Worm (Caenorhabditis elegans) whole organism, young adult: Measurements from ENCODE around the gene F25E5.8.

Source experiments
- B0035.1 ChIP-seq: sonication (generic microtip); optimal IDR thresholded peaks from 2 replicates; lab custom pipeline; 2016; ENCODE audit warnings: missing genetic modification characterization, mild to moderate bottlenecking, missing compliant biosample characterization, missing genotype, missing genetic modification reagents
- F10E7.11 ChIP-seq: sonication (generic microtip); optimal IDR thresholded peaks from 2 replicates; lab custom pipeline; 2017; ENCODE audit warnings: mild to moderate bottlenecking, missing genetic modification characterization, moderate library complexity, missing compliant biosample characterization
- F33H1.4 ChIP-seq: fragments of 200-800 bp; sonication (Bioruptor generic); IDR thresholded peaks from 2 replicates; pipeline ENCODE4 v1.3.6; 2022; ENCODE audit warnings: missing genetic modification reagents, missing genetic modification characterization, missing compliant biosample characterization
- F37B4.10 ChIP-seq: fragments of 200-800 bp; sonication (Bioruptor generic); IDR thresholded peaks from 2 replicates; pipeline ENCODE4 v1.3.6; 2022; ENCODE audit warnings: missing genetic modification characterization, missing compliant biosample characterization
- F49E8.2 ChIP-seq: sonication (generic microtip); optimal IDR thresholded peaks from 3 replicates; lab custom pipeline; 2017; ENCODE audit warnings: missing genetic modification characterization, mild to moderate bottlenecking, missing compliant biosample characterization, antibody characterized with exemption, moderate library complexity; ENCODE audit not compliant: insufficient read depth
- F52B5.7 ChIP-seq: sonication (generic microtip); optimal IDR thresholded peaks from 2 replicates; lab custom pipeline; 2016; ENCODE audit warnings: mild to moderate bottlenecking, missing genetic modification characterization, missing compliant biosample characterization
- F57A8.1 ChIP-seq: fragments of 200-800 bp; sonication (Bioruptor generic); optimal IDR thresholded peaks from 2 replicates; lab custom pipeline; 2018; ENCODE audit warnings: mild to moderate bottlenecking, missing genetic modification characterization, moderate library complexity, missing compliant biosample characterization
- F57C9.4 ChIP-seq: sonication (generic microtip); optimal IDR thresholded peaks from 2 replicates; lab custom pipeline; 2017; ENCODE audit warnings: mild to moderate bottlenecking, missing genetic modification characterization, missing compliant biosample characterization
- K11D2.4 ChIP-seq: fragments of 200-800 bp; sonication (Bioruptor generic); IDR thresholded peaks from 2 replicates; pipeline ENCODE4 v1.3.6; 2022; ENCODE audit warnings: missing genetic modification reagents, missing genetic modification characterization, missing compliant biosample characterization
- T07F8.4 ChIP-seq: sonication (generic microtip); optimal IDR thresholded peaks from 2 replicates; lab custom pipeline; 2016; ENCODE audit warnings: mild to moderate bottlenecking, missing genetic modification characterization, moderate library complexity, missing compliant biosample characterization
- Y53G8AR.9 ChIP-seq: fragments of 200-800 bp; sonication (Bioruptor generic); conservative IDR thresholded peaks from 2 replicates; pipeline ENCODE4 v1.3.6; 2022; ENCODE audit warnings: missing genetic modification reagents, missing genetic modification characterization, missing compliant biosample characterization
- Y56A3A.18 ChIP-seq: fragments of 200-800 bp; sonication (Bioruptor generic); IDR thresholded peaks from 2 replicates; pipeline ENCODE4 v1.3.6; 2022; ENCODE audit warnings: missing genetic modification reagents, missing genetic modification characterization, missing compliant biosample characterization
- Y95B8A.8 ChIP-seq: fragments of 200-800 bp; sonication (Bioruptor generic); IDR thresholded peaks from 2 replicates; pipeline ENCODE4 v1.3.6; 2022; ENCODE audit warnings: missing genetic modification reagents, missing genetic modification characterization, missing compliant biosample characterization
- ZK185.1 ChIP-seq: sonication (generic microtip); optimal IDR thresholded peaks from 2 replicates; lab custom pipeline; 2016; ENCODE audit warnings: mild to moderate bottlenecking, missing genetic modification characterization, missing compliant biosample characterization; ENCODE audit not compliant: poor library complexity, severe bottlenecking
- ama-1 ChIP-seq, 3 experiments: fragments of 150-350 bp in 1 of 3; sonication (generic microtip) in 2 of 3; optimal IDR thresholded peaks; 2 replicates each; lab custom pipeline; 2014 to 2018; ENCODE audit warnings: missing biosample characterization in 2 of 3, missing genetic modification characterization in 2 of 3, missing genetic modification reagents in 2 of 3
- aptf-3 ChIP-seq: fragments of 200-800 bp; sonication (Bioruptor generic); IDR thresholded peaks from 2 replicates; pipeline ENCODE4 v1.3.6; 2022; ENCODE audit warnings: missing genetic modification characterization, missing compliant biosample characterization
- attf-3 ChIP-seq: fragments of 200-800 bp; sonication (Bioruptor generic); conservative IDR thresholded peaks from 2 replicates; pipeline ENCODE4 v1.3.6; 2022; ENCODE audit warnings: missing genetic modification reagents, missing genetic modification characterization, missing compliant biosample characterization
- attf-5 ChIP-seq: fragments of 200-800 bp; sonication (Bioruptor generic); optimal IDR thresholded peaks from 2 replicates; lab custom pipeline; 2018; ENCODE audit warnings: mild to moderate bottlenecking, missing genetic modification characterization, missing compliant biosample characterization
- bed-1 ChIP-seq: fragments of 200-800 bp; sonication (Bioruptor generic); IDR thresholded peaks from 2 replicates; pipeline ENCODE4 v1.3.6; 2022; ENCODE audit warnings: missing genetic modification reagents, missing genetic modification characterization, missing compliant biosample characterization
- bed-2 ChIP-seq: fragments of 200-800 bp; sonication (Bioruptor generic); IDR thresholded peaks from 2 replicates; pipeline ENCODE4 v1.3.6; 2022; ENCODE audit warnings: missing genetic modification reagents, missing genetic modification characterization, missing compliant biosample characterization
- ccch-3 ChIP-seq: fragments of 200-800 bp; sonication (Bioruptor generic); optimal IDR thresholded peaks from 2 replicates; lab custom pipeline; 2018; ENCODE audit warnings: mild to moderate bottlenecking, missing genetic modification characterization, missing compliant biosample characterization
- cebp-2 ChIP-seq: fragments of 200-800 bp; sonication (Bioruptor generic); IDR thresholded peaks from 2 replicates; pipeline ENCODE4 v1.3.6; 2022; ENCODE audit warnings: missing genetic modification characterization, missing compliant biosample characterization
- ceh-100 ChIP-seq: fragments of 200-800 bp; sonication (Bioruptor generic); IDR thresholded peaks from 2 replicates; pipeline ENCODE4 v1.3.6; 2022; ENCODE audit warnings: missing genetic modification reagents, missing genetic modification characterization, missing compliant biosample characterization
- ceh-58 ChIP-seq: fragments of 200-800 bp; sonication (Bioruptor generic); IDR thresholded peaks from 2 replicates; pipeline ENCODE4 v1.3.6; 2022; ENCODE audit warnings: missing genetic modification characterization, missing compliant biosample characterization
- dox-1 ChIP-seq: fragments of 200-800 bp; sonication (Bioruptor generic); IDR thresholded peaks from 2 replicates; pipeline ENCODE4 v1.3.6; 2022; ENCODE audit warnings: missing genetic modification reagents, missing genetic modification characterization, missing compliant biosample characterization
- egl-44 ChIP-seq: fragments of 200-800 bp; sonication (Bioruptor generic); IDR thresholded peaks from 2 replicates; pipeline ENCODE4 v1.3.6; 2022; ENCODE audit warnings: missing genetic modification reagents, missing genetic modification characterization, missing compliant biosample characterization
- him-1 ChIP-seq: sonication (generic microtip); optimal IDR thresholded peaks from 2 replicates; lab custom pipeline; 2016; ENCODE audit warnings: missing genotype, missing genetic modification reagents, missing genetic modification characterization, missing compliant biosample characterization
- hlh-26 ChIP-seq: fragments of 200-800 bp; sonication (Bioruptor generic); conservative IDR thresholded peaks from 2 replicates; pipeline ENCODE4 v1.3.6; 2022; ENCODE audit warnings: missing genetic modification reagents, missing genetic modification characterization, missing compliant biosample characterization
- hmg-20 ChIP-seq: fragments of 200-800 bp; sonication (Bioruptor generic); IDR thresholded peaks from 2 replicates; pipeline ENCODE4 v1.3.6; 2022; ENCODE audit warnings: missing genetic modification reagents, missing genetic modification characterization, missing compliant biosample characterization
- let-526 ChIP-seq: fragments of 200-800 bp; sonication (Bioruptor generic); IDR thresholded peaks from 2 replicates; pipeline ENCODE4 v1.3.6; 2022; ENCODE audit warnings: missing genetic modification reagents, missing genetic modification characterization, missing compliant biosample characterization
- lin-26 ChIP-seq: fragments of 200-800 bp; sonication (Bioruptor generic); IDR thresholded peaks from 2 replicates; pipeline ENCODE4 v1.3.6; 2022; ENCODE audit warnings: missing genetic modification reagents, missing genetic modification characterization, missing compliant biosample characterization
- lin-40 ChIP-seq: sonication (generic microtip); optimal IDR thresholded peaks from 2 replicates; lab custom pipeline; 2016; ENCODE audit warnings: missing genetic modification characterization, mild to moderate bottlenecking, missing compliant biosample characterization, missing genotype, missing genetic modification reagents
- lin-54 ChIP-seq: fragments of 200-800 bp; sonication (Bioruptor generic); optimal IDR thresholded peaks from 2 replicates; lab custom pipeline; 2018; ENCODE audit warnings: mild to moderate bottlenecking, missing genetic modification characterization, missing compliant biosample characterization
- madf-10 ChIP-seq: sonication (generic microtip); optimal IDR thresholded peaks from 2 replicates; lab custom pipeline; 2016; ENCODE audit warnings: mild to moderate bottlenecking, missing genetic modification characterization, missing compliant biosample characterization
- madf-8 ChIP-seq: fragments of 200-800 bp; sonication (Bioruptor generic); conservative IDR thresholded peaks from 2 replicates; pipeline ENCODE4 v1.3.6; 2022; ENCODE audit warnings: missing genetic modification reagents, missing genetic modification characterization, missing compliant biosample characterization
- mel-28 ChIP-seq: sonication (generic microtip); optimal IDR thresholded peaks from 2 replicates; lab custom pipeline; 2016; ENCODE audit warnings: borderline replicate concordance, mild to moderate bottlenecking, missing genetic modification characterization, missing compliant biosample characterization
- nfya-1 ChIP-seq: sonication (generic microtip); optimal IDR thresholded peaks from 2 replicates; lab custom pipeline; 2017; ENCODE audit warnings: antibody characterized with exemption, missing compliant biosample characterization, missing genetic modification characterization, borderline replicate concordance; ENCODE audit not compliant: insufficient read depth
- pbrm-1 ChIP-seq: fragments of 200-800 bp; sonication (Bioruptor generic); IDR thresholded peaks from 2 replicates; pipeline ENCODE4 v1.3.6; 2022; ENCODE audit warnings: missing genetic modification reagents, missing genetic modification characterization, missing compliant biosample characterization
- pha-4 ChIP-seq: fragments of 150-350 bp; sonication (generic microtip); optimal IDR thresholded peaks from 2 replicates; lab custom pipeline; 2014; ENCODE audit warnings: missing biosample characterization, missing genetic modification reagents, missing genetic modification characterization
- rec-8 ChIP-seq, 2 experiments: sonication (generic microtip); optimal IDR thresholded peaks; 2 replicates each; lab custom pipeline; 2016; ENCODE audit warnings: mild to moderate bottlenecking in 2 of 2, missing genetic modification characterization in 2 of 2, missing genetic modification reagents in 2 of 2, missing genotype in 2 of 2, missing biosample characterization in 1 of 2, missing compliant biosample characterization in 1 of 2, moderate library complexity in 1 of 2
- rpc-1 ChIP-seq, 2 experiments: fragments of 150-350 bp in 1 of 2; sonication (generic microtip) in 1 of 2; optimal IDR thresholded peaks; 2 replicates each; lab custom pipeline; 2014 to 2018; ENCODE audit warnings: missing biosample characterization in 1 of 2, missing genetic modification characterization in 1 of 2, missing genetic modification reagents in 1 of 2, missing genotype in 1 of 2
- snpc-3.4 ChIP-seq: sonication (generic microtip); optimal IDR thresholded peaks from 2 replicates; lab custom pipeline; 2017; ENCODE audit warnings: missing genetic modification characterization, mild to moderate bottlenecking, missing compliant biosample characterization, antibody characterized with exemption, moderate library complexity, missing genotype, missing genetic modification reagents
- tbp1 ChIP-seq: fragments of 200-800 bp; sonication (Bioruptor generic); optimal IDR thresholded peaks from 2 replicates; lab custom pipeline; 2018; ENCODE audit warnings: mild to moderate bottlenecking, missing genetic modification characterization, missing compliant biosample characterization
- tbx-9 ChIP-seq: sonication (generic microtip); optimal IDR thresholded peaks from 2 replicates; lab custom pipeline; 2016; ENCODE audit warnings: borderline replicate concordance, missing genetic modification characterization, inconsistent platforms, missing compliant biosample characterization
- ztf-26 ChIP-seq: sonication (generic microtip); optimal IDR thresholded peaks from 2 replicates; lab custom pipeline; 2017; ENCODE audit warnings: missing genetic modification characterization, missing compliant biosample characterization
- ztf-28 ChIP-seq: fragments of 200-800 bp; sonication (Bioruptor generic); IDR thresholded peaks from 2 replicates; pipeline ENCODE4 v1.3.6; 2022; ENCODE audit warnings: missing genetic modification reagents, missing genetic modification characterization, missing compliant biosample characterization

F25E5.8 gene

DNA sequence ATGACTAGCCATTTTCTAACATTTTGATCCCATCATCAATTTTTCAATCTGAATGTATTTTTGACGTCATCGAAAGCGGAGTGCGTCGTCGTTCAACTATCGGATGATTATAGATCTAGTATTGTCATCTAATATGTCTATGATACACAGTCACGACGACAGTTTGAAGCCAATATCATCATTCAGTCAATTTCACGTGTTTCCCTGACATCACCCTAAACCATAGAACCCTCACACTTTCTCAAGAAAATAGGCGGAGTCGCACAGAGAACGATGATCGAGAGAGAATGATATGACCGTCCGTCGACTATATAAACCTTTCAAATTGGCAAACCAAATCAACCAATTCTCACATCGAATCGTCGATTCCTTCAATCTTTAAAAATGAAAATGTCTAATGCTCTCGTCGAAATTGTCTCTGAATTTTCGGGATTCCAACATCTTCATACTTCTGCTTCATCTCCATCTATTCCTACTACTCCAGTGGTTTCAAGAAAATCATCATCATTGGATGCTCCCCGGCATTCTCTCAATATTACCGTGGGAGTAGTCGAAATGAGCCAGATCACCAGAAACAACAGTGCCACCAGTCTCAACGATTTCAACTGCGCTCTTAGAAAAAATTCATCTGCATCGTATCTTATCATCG, 19.8 kb upstream of the F25E5.8 start, which contains the start of gene F18E3.13:
Gene F18E3.13, plus strand, starts transcription at position 385 of the 649 bp plus-strand sequence.
- no peak for TF ChIP-seq bed-1
- no peak for TF ChIP-seq ccch-3 (GFP tag; lab: Kevin White, UChicago)
- TF ChIP-seq let-526, result no peak
- no peak for TF ChIP-seq dox-1 (GFP tag; lab: Robert Waterston, UW)
- TF ChIP-seq ama-1 (optimal IDR thresholded peaks at IDR 0.05; lab: Kevin White, UChicago), result peak; percentile 96
- no peak for TF ChIP-seq ama-1 (GFP tag; optimal IDR thresholded peaks at IDR 0.05; lab: Kevin White, UChicago)
- TF ChIP-seq F57A8.1 (GFP tag; lab: Kevin White, UChicago), result no peak
- TF ChIP-seq snpc-3.4 (tag; lab: Kevin White, UChicago), result no peak
- no peak for TF ChIP-seq madf-10 (tag; lab: Kevin White, UChicago)
- no peak for TF ChIP-seq aptf-3 (GFP tag; lab: Robert Waterston, UW)
- TF ChIP-seq hmg-20 (GFP tag; lab: Robert Waterston, UW), result no peak
- no peak for TF ChIP-seq F37B4.10 (GFP tag; lab: Robert Waterston, UW)
- TF ChIP-seq Y53G8AR.9 (GFP tag; lab: Robert Waterston, UW), result 0 out of 2 replicates have a peak, but pooled peaks have one; percentile 33
- no peak for TF ChIP-seq ztf-28
- no peak for TF ChIP-seq ceh-100
- TF ChIP-seq lin-54, result no peak
- TF ChIP-seq tbx-9, result no peak
- TF ChIP-seq rpc-1 (optimal IDR thresholded peaks at IDR 0.05; lab: Kevin White, UChicago), result no peak
- TF ChIP-seq rpc-1 (tag; optimal IDR thresholded peaks at IDR 0.05; lab: Kevin White, UChicago), result no peak
- no peak for TF ChIP-seq T07F8.4
- no peak for TF ChIP-seq Y56A3A.18 (GFP tag; lab: Robert Waterston, UW)
- no peak for TF ChIP-seq madf-8 (GFP tag; lab: Robert Waterston, UW)
- no peak for TF ChIP-seq rec-8 (tag; optimal IDR thresholded peaks at IDR 0.05; lab: Kevin White, UChicago)
- no peak for TF ChIP-seq ceh-58 (GFP tag; lab: Robert Waterston, UW)
- no peak for TF ChIP-seq F10E7.11
- peak; percentile 35 for TF ChIP-seq lin-40 (tag; lab: Kevin White, UChicago)
- TF ChIP-seq ztf-26 (tag; lab: Kevin White, UChicago), result peak; percentile 79
- no peak for TF ChIP-seq Y95B8A.8
- no peak for TF ChIP-seq hlh-26 (GFP tag; lab: Robert Waterston, UW)
- no peak for TF ChIP-seq egl-44
- TF ChIP-seq F49E8.2 (tag; lab: Kevin White, UChicago), result no peak
- TF ChIP-seq cebp-2 (GFP tag; lab: Robert Waterston, UW), result no peak
- TF ChIP-seq F57C9.4 (tag; lab: Kevin White, UChicago), result no peak
- TF ChIP-seq pbrm-1 (GFP tag; lab: Robert Waterston, UW), result no peak
- no peak for TF ChIP-seq him-1
- TF ChIP-seq attf-3, result no peak
- TF ChIP-seq B0035.1 (tag; lab: Kevin White, UChicago), result no peak
- 0 out of 2 replicates have a peak, but pooled peaks have one; percentile 27 for TF ChIP-seq lin-26
- no peak for TF ChIP-seq pha-4 (tag; lab: Kevin White, UChicago)
- TF ChIP-seq bed-2 (GFP tag; lab: Robert Waterston, UW), result no peak
- 0 out of 2 replicates have a peak, but pooled peaks have one; percentile 13 for TF ChIP-seq K11D2.4
- no peak for TF ChIP-seq attf-5 (GFP tag; lab: Kevin White, UChicago)
- no peak for TF ChIP-seq F33H1.4 (GFP tag; lab: Robert Waterston, UW)
- TF ChIP-seq F52B5.7 (tag; lab: Kevin White, UChicago), result no peak
- no peak for TF ChIP-seq mel-28
- no peak for TF ChIP-seq tbp1
- TF ChIP-seq ZK185.1 (tag; lab: Kevin White, UChicago), result peak; percentile 43
- no peak for TF ChIP-seq nfya-1 (tag; lab: Kevin White, UChicago)
